Worm (Caenorhabditis elegans) whole organism, L3 larva: Measurements from ENCODE around the gene T22C8.6.

Experiments used
- lin-15B ChIP-seq: fragments of 150-350 bp; optimal IDR thresholded peaks from 2 replicates; lab custom pipeline; 2014; ENCODE audit warnings: missing biosample characterization, missing genetic modification characterization
- mdl-1 ChIP-seq: fragments of 150-350 bp; optimal IDR thresholded peaks from 2 replicates; lab custom pipeline; 2014; ENCODE audit warnings: missing biosample characterization, missing genetic modification characterization
- nhr-237 ChIP-seq: fragments of 150-350 bp; optimal IDR thresholded peaks from 2 replicates; lab custom pipeline; 2014; ENCODE audit warnings: missing biosample characterization, missing genetic modification characterization
- nhr-77 ChIP-seq: fragments of 150-350 bp; optimal IDR thresholded peaks from 2 replicates; lab custom pipeline; 2014; ENCODE audit warnings: missing biosample characterization, missing genetic modification characterization
- unc-62 ChIP-seq: fragments of 150-350 bp; sonication (generic microtip); optimal IDR thresholded peaks from 4 replicates; lab custom pipeline; 2014; ENCODE audit warnings: missing biosample characterization, missing genetic modification reagents, missing genetic modification characterization

ce11 chrII:8581700-8582099 lies 48.4 kb downstream of the T22C8.6 start, which contains the start of gene arl-1:
- TF ChIP-seq nhr-77 (tag; lab: Kevin White, UChicago) (no peak), nhr-237 (tag; lab: Kevin White, UChicago) (no peak), unc-62 (no peak), mdl-1 (no peak), lin-15B (tag; lab: Kevin White, UChicago) (no peak)
